Worm (Caenorhabditis elegans) whole organism, mixed stage, embryonic: ENCODE data around the gene F49E8.7.

Source experiments
- blmp-1 ChIP-seq: fragments of 150-350 bp; optimal IDR thresholded peaks from 2 replicates; lab custom pipeline; 2014; ENCODE audit warnings: missing biosample characterization, missing genetic modification characterization
- ces-1 ChIP-seq: fragments of 150-350 bp; optimal IDR thresholded peaks from 2 replicates; lab custom pipeline; 2014; ENCODE audit warnings: missing biosample characterization, missing genetic modification reagents, missing genetic modification characterization
- lin-13 ChIP-seq: fragments of 150-350 bp; optimal IDR thresholded peaks from 2 replicates; lab custom pipeline; 2014; ENCODE audit warnings: missing biosample characterization, missing genetic modification characterization
- lsy-2 ChIP-seq: fragments of 150-350 bp; optimal IDR thresholded peaks from 2 replicates; lab custom pipeline; 2014; ENCODE audit warnings: missing biosample characterization, missing genetic modification characterization
- mab-5 ChIP-seq: fragments of 150-350 bp; optimal IDR thresholded peaks from 2 replicates; lab custom pipeline; 2014; ENCODE audit warnings: missing biosample characterization, missing genetic modification characterization
- unc-62 ChIP-seq: fragments of 150-350 bp; optimal IDR thresholded peaks from 2 replicates; lab custom pipeline; 2014; ENCODE audit warnings: missing biosample characterization, missing genetic modification reagents, missing genetic modification characterization

DNA sequence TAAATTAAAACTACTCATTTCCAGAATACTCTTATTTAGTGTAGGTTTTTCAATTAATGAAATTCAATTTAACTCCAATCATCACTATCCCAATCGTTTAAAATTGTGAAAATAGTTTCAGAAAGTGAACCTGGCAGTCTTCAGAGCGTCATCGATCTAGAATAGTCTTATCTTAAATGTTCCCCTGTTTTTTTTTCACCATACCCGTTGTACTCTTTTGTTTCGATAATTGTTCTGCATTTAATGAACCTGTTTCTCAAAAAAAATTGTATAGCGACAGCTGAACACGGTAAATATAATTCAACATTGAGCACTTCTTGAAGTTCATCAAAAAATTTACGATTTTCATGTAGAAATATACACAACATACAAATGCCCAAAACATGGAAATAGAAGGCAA lies 4.9 kb downstream of the F49E8.7 start:
- TF ChIP-seq mab-5 (tag; lab: Kevin White, UChicago) (no peak), blmp-1 (tag; lab: Kevin White, UChicago) (no peak), ces-1 (GFP tag; lab: Kevin White, UChicago) (no peak), lsy-2 (no peak), unc-62 (GFP tag; lab: Kevin White, UChicago) (no peak), lin-13 (tag; lab: Kevin White, UChicago) (no peak)
